Fruit fly (Drosophila melanogaster) whole organism, embryonic: ENCODE data around the gene dbo.
A peak's percentile ranks its signal among the peaks of the same experiment; 100 is the strongest.

Source experiments
- Atf-2 ChIP-seq: fragments of 200-800 bp; sonication (Bioruptor generic); optimal IDR thresholded peaks from 2 replicates; lab custom pipeline; 2016; ENCODE audit warnings: missing biosample characterization, missing genetic modification characterization
- Atf6 ChIP-seq: fragments of 200-800 bp; sonication (Bioruptor generic); IDR thresholded peaks from 2 replicates; pipeline ENCODE4 v1.3.6; 2022; ENCODE audit warnings: missing biosample characterization, missing genetic modification characterization
- CG10321 ChIP-seq: fragments of 200-800 bp; sonication (Bioruptor generic); IDR thresholded peaks from 2 replicates; pipeline ENCODE4 v1.3.6; 2022; ENCODE audit warnings: missing biosample characterization, missing genetic modification characterization
- CG10366 ChIP-seq: fragments of 200-800 bp; sonication (Bioruptor generic); IDR thresholded peaks from 2 replicates; pipeline ENCODE4 v1.3.6; 2022; ENCODE audit warnings: missing biosample characterization, missing genetic modification characterization
- CG12219 ChIP-seq: fragments of 200-800 bp; sonication (Bioruptor generic); optimal IDR thresholded peaks from 3 replicates; lab custom pipeline; 2018; ENCODE audit warnings: missing biosample characterization, mild to moderate bottlenecking, missing genetic modification characterization
- CG12942 ChIP-seq: fragments of 200-800 bp; sonication (Bioruptor generic); optimal IDR thresholded peaks from 3 replicates; lab custom pipeline; 2016; ENCODE audit warnings: missing biosample characterization, missing genetic modification characterization
- CG16815 ChIP-seq: fragments of 200-800 bp; sonication (Bioruptor generic); optimal IDR thresholded peaks from 3 replicates; lab custom pipeline; 2017; ENCODE audit warnings: missing biosample characterization, mild to moderate bottlenecking, missing genetic modification characterization
- CG31388 ChIP-seq: fragments of 200-800 bp; sonication (Bioruptor generic); optimal IDR thresholded peaks from 2 replicates; lab custom pipeline; 2016; ENCODE audit warnings: missing biosample characterization, missing genetic modification characterization
- CG4282 ChIP-seq: fragments of 200-800 bp; sonication (Bioruptor generic); optimal IDR thresholded peaks from 2 replicates; lab custom pipeline; 2016; ENCODE audit warnings: missing biosample characterization, missing genetic modification characterization
- CG4328 ChIP-seq: fragments of 200-800 bp; sonication (Bioruptor generic); optimal IDR thresholded peaks from 3 replicates; lab custom pipeline; 2017; ENCODE audit warnings: missing biosample characterization, missing genetic modification reagents, missing genetic modification characterization
- CG4820 ChIP-seq: fragments of 200-800 bp; sonication (Bioruptor generic); optimal IDR thresholded peaks from 3 replicates; lab custom pipeline; 2016; ENCODE audit warnings: missing biosample characterization, missing genetic modification characterization
- CG4854 ChIP-seq: fragments of 200-800 bp; sonication (Bioruptor generic); optimal IDR thresholded peaks from 2 replicates; lab custom pipeline; 2016; ENCODE audit warnings: missing biosample characterization, missing genetic modification characterization, inconsistent platforms
- CG5245 ChIP-seq: fragments of 200-800 bp; sonication (Bioruptor generic); optimal IDR thresholded peaks from 3 replicates; lab custom pipeline; 2016; ENCODE audit warnings: missing biosample characterization, missing genetic modification characterization
- CG6654 ChIP-seq: fragments of 200-800 bp; sonication (Bioruptor generic); optimal IDR thresholded peaks from 2 replicates; lab custom pipeline; 2017; ENCODE audit warnings: missing biosample characterization, mild to moderate bottlenecking, missing genetic modification characterization
- CG8281 ChIP-seq: fragments of 200-800 bp; sonication (Bioruptor generic); optimal IDR thresholded peaks from 2 replicates; lab custom pipeline; 2018; ENCODE audit warnings: missing biosample characterization, mild to moderate bottlenecking, missing genetic modification characterization, moderate library complexity
- CG8290 ChIP-seq, 3 experiments: fragments of 200-800 bp; sonication (Bioruptor generic); optimal IDR thresholded peaks; 2 replicates each; lab custom pipeline; 2016 to 2019; ENCODE audit warnings: missing biosample characterization in 3 of 3, missing genetic modification characterization in 3 of 3, mild to moderate bottlenecking in 2 of 3, moderate library complexity in 1 of 3
- CoRest ChIP-seq: fragments of 200-800 bp; sonication (Bioruptor generic); optimal IDR thresholded peaks from 3 replicates; lab custom pipeline; 2018; ENCODE audit warnings: missing biosample characterization, mild to moderate bottlenecking, missing genetic modification characterization, moderate library complexity
- D19B ChIP-seq: fragments of 200-800 bp; sonication (Bioruptor generic); optimal IDR thresholded peaks from 2 replicates; lab custom pipeline; 2017; ENCODE audit warnings: missing biosample characterization, mild to moderate bottlenecking, missing genetic modification characterization
- Ets97D ChIP-seq: fragments of 200-800 bp; sonication (Bioruptor generic); optimal IDR thresholded peaks from 3 replicates; lab custom pipeline; 2016; ENCODE audit warnings: missing biosample characterization, missing genetic modification characterization
- HLH54F ChIP-seq: fragments of 200-800 bp; sonication (Bioruptor generic); optimal IDR thresholded peaks from 3 replicates; lab custom pipeline; 2016; ENCODE audit warnings: missing biosample characterization, missing genetic modification characterization
- Jarid2 ChIP-seq: fragments of 200-800 bp; sonication (Bioruptor generic); optimal IDR thresholded peaks from 3 replicates; lab custom pipeline; 2017; ENCODE audit warnings: mild to moderate bottlenecking, missing biosample characterization, missing genetic modification reagents, missing genetic modification characterization
- NFAT ChIP-seq: fragments of 200-800 bp; sonication (Bioruptor generic); IDR thresholded peaks from 2 replicates; pipeline ENCODE4 v1.3.6; 2022; ENCODE audit warnings: missing biosample characterization, missing genetic modification characterization
- Oaz ChIP-seq: fragments of 200-800 bp; sonication (Bioruptor generic); IDR thresholded peaks from 2 replicates; pipeline ENCODE4 v1.3.6; 2022; ENCODE audit warnings: missing biosample characterization, missing genetic modification characterization
- Pdp1 ChIP-seq, 2 experiments: fragments of 200-800 bp; sonication (Bioruptor generic); optimal IDR thresholded peaks; 3 replicates each; lab custom pipeline; 2016; ENCODE audit warnings: missing biosample characterization in 2 of 2, missing genetic modification characterization in 2 of 2, mild to moderate bottlenecking in 1 of 2, moderate library complexity in 1 of 2
- Poxn ChIP-seq: fragments of 200-800 bp; sonication (Bioruptor generic); IDR thresholded peaks from 2 replicates; pipeline ENCODE4 v1.3.6; 2022; ENCODE audit warnings: missing biosample characterization, missing genetic modification characterization
- Rx ChIP-seq: fragments of 200-800 bp; sonication (Bioruptor generic); IDR thresholded peaks from 2 replicates; pipeline ENCODE4 v1.3.6; 2022; ENCODE audit warnings: missing biosample characterization, missing genetic modification characterization
- Ssrp ChIP-seq: fragments of 200-800 bp; sonication (Bioruptor generic); optimal IDR thresholded peaks from 2 replicates; lab custom pipeline; 2018; ENCODE audit warnings: missing biosample characterization, mild to moderate bottlenecking, missing genetic modification characterization, moderate library complexity
- Stat92E ChIP-seq, 3 experiments: fragments of >200 bp in 2 of 3; fragments of 200-800 bp in 1 of 3; sonication (Bioruptor generic) in 1 of 3; optimal IDR thresholded peaks; 2 replicates each; lab custom pipeline; 2017 to 2019; ENCODE audit warnings: missing biosample characterization in 3 of 3, missing genetic modification characterization in 3 of 3, mild to moderate bottlenecking in 1 of 3, moderate library complexity in 1 of 3
- Tbp ChIP-seq: fragments of >200 bp; optimal IDR thresholded peaks from 2 replicates; lab custom pipeline; 2018; ENCODE audit warnings: missing biosample characterization, missing genetic modification characterization
- bab2 ChIP-seq: fragments of 200-800 bp; sonication (Bioruptor generic); optimal IDR thresholded peaks from 2 replicates; lab custom pipeline; 2016; ENCODE audit warnings: missing biosample characterization, missing genetic modification characterization
- btn ChIP-seq: fragments of 200-800 bp; sonication (Bioruptor generic); optimal IDR thresholded peaks from 2 replicates; lab custom pipeline; 2016; ENCODE audit warnings: missing biosample characterization, missing genetic modification characterization
- chn ChIP-seq: fragments of 200-800 bp; sonication (Bioruptor generic); optimal IDR thresholded peaks from 2 replicates; lab custom pipeline; 2016; ENCODE audit warnings: missing biosample characterization, missing genetic modification characterization
- disco-r ChIP-seq: fragments of 200-800 bp; sonication (Bioruptor generic); optimal IDR thresholded peaks from 2 replicates; lab custom pipeline; 2016; ENCODE audit warnings: missing biosample characterization, missing genetic modification characterization
- fd64A ChIP-seq: fragments of 200-800 bp; sonication (Bioruptor generic); optimal IDR thresholded peaks from 3 replicates; lab custom pipeline; 2018; ENCODE audit warnings: missing biosample characterization, mild to moderate bottlenecking, missing genetic modification characterization
- ftz-f1 ChIP-seq: fragments of 200-800 bp; sonication (Bioruptor generic); optimal IDR thresholded peaks from 2 replicates; lab custom pipeline; 2016; ENCODE audit warnings: missing biosample characterization, missing genetic modification characterization
- gcm ChIP-seq: fragments of 200-800 bp; sonication (Bioruptor generic); optimal IDR thresholded peaks from 2 replicates; lab custom pipeline; 2019; ENCODE audit warnings: missing biosample characterization, mild to moderate bottlenecking, missing genetic modification characterization, moderate library complexity
- hb ChIP-seq: fragments of 200-800 bp; sonication (Bioruptor generic); IDR thresholded peaks from 3 replicates; pipeline ENCODE4 v1.3.6; 2022; ENCODE audit warnings: missing biosample characterization, missing genetic modification characterization; ENCODE audit not compliant: partially characterized antibody
- hkb ChIP-seq, 2 experiments: fragments of 200-800 bp in 1 of 2; fragments of >200 bp in 1 of 2; sonication (Bioruptor generic) in 1 of 2; IDR thresholded peaks in 1 of 2; optimal IDR thresholded peaks in 1 of 2; 2 replicates each; pipeline versions ENCODE4 v1.3.6 to Lab custom; 2017 to 2022; ENCODE audit warnings: missing biosample characterization in 1 of 2, missing genetic modification characterization in 1 of 2
- kah ChIP-seq: fragments of 200-800 bp; sonication (Bioruptor generic); optimal IDR thresholded peaks from 2 replicates; lab custom pipeline; 2018; ENCODE audit warnings: missing biosample characterization, mild to moderate bottlenecking, missing genetic modification characterization
- lbe ChIP-seq: fragments of 200-800 bp; sonication (Bioruptor generic); optimal IDR thresholded peaks from 2 replicates; lab custom pipeline; 2016; ENCODE audit warnings: missing biosample characterization, mild to moderate bottlenecking, missing genetic modification characterization
- lov ChIP-seq, 2 experiments: fragments of 200-800 bp in 1 of 2; fragments of >200 bp in 1 of 2; sonication (Bioruptor generic) in 1 of 2; IDR thresholded peaks in 1 of 2; optimal IDR thresholded peaks in 1 of 2; 2 replicates in 1 of 2; 3 replicates in 1 of 2; pipeline versions ENCODE4 v1.3.6 to Lab custom; 2017 to 2022; ENCODE audit warnings: missing biosample characterization in 1 of 2, missing genetic modification characterization in 1 of 2
- pho ChIP-seq: fragments of 200-800 bp; sonication (Bioruptor generic); optimal IDR thresholded peaks from 2 replicates; lab custom pipeline; 2016; ENCODE audit warnings: missing biosample characterization, missing genetic modification characterization
- pros ChIP-seq: fragments of 200-800 bp; sonication (Bioruptor generic); optimal IDR thresholded peaks from 3 replicates; lab custom pipeline; 2019; ENCODE audit warnings: missing biosample characterization, mild to moderate bottlenecking, missing genetic modification characterization, moderate library complexity
- sc ChIP-seq, 3 experiments: fragments of >200 bp in 2 of 3; fragments of 200-800 bp in 1 of 3; sonication (Bioruptor generic) in 1 of 3; optimal IDR thresholded peaks; 2 replicates in 2 of 3; 3 replicates in 1 of 3; lab custom pipeline; 2017; ENCODE audit warnings: mild to moderate bottlenecking in 1 of 3, missing biosample characterization in 1 of 3, missing genetic modification characterization in 1 of 3, missing genetic modification reagents in 1 of 3
- slp2 ChIP-seq: fragments of 200-800 bp; sonication (Bioruptor generic); optimal IDR thresholded peaks from 2 replicates; lab custom pipeline; 2016; ENCODE audit warnings: missing biosample characterization, missing genetic modification characterization
- so ChIP-seq: fragments of 200-800 bp; sonication (Bioruptor generic); IDR thresholded peaks from 3 replicates; pipeline ENCODE4 v1.3.6; 2022; ENCODE audit warnings: missing biosample characterization, missing genetic modification characterization
- tio ChIP-seq: fragments of 200-800 bp; sonication (Bioruptor generic); optimal IDR thresholded peaks from 2 replicates; lab custom pipeline; 2017; ENCODE audit warnings: missing biosample characterization, missing genetic modification characterization, inconsistent platforms
- yki ChIP-seq: fragments of >200 bp; optimal IDR thresholded peaks from 3 replicates; lab custom pipeline; 2018

Gene dbo

dm6 chr3L:15825493-15826209 is 1.0 kb upstream of the dbo start (continued):
- no peak for TF ChIP-seq CG8290 (GFP tag; optimal IDR thresholded peaks at IDR 0.05; lab: Kevin White, UChicago)
- no peak for TF ChIP-seq CG8290 (tag; optimal IDR thresholded peaks at IDR 0.05; lab: Kevin White, UChicago)
- no peak for TF ChIP-seq Ssrp (tag; lab: Kevin White, UChicago)
- TF ChIP-seq pros (GFP tag; lab: Kevin White, UChicago) = no peak
- no peak for TF ChIP-seq CG4328 (GFP tag; lab: Kevin White, UChicago)
- no peak for TF ChIP-seq CG5245 (GFP tag; lab: Kevin White, UChicago)
- TF ChIP-seq tio (GFP tag; lab: Kevin White, UChicago) = no peak
- no peak for TF ChIP-seq disco-r
- peak; percentile 48; the same call in 1 of the 3 replicates for TF ChIP-seq so (GFP tag; lab: Robert Waterston, UW)
- TF ChIP-seq bab2 = no peak
- no peak for TF ChIP-seq CG4820 (GFP tag; lab: Kevin White, UChicago)
- TF ChIP-seq CoRest (tag; lab: Kevin White, UChicago) = no peak
- no peak for TF ChIP-seq Oaz (GFP tag; lab: Robert Waterston, UW)
- no peak for TF ChIP-seq lov (optimal IDR thresholded peaks at IDR 0.05; lab: Kevin White, UChicago)
- TF ChIP-seq lov (GFP tag; IDR thresholded peaks at IDR 0.05; lab: Robert Waterston, UW) = no peak
- TF ChIP-seq HLH54F = no peak
- no peak for TF ChIP-seq Atf6
- no peak for TF ChIP-seq kah
- TF ChIP-seq CG31388 (GFP tag; lab: Kevin White, UChicago) = no peak
- no peak for TF ChIP-seq CG8281 (tag; lab: Kevin White, UChicago)
- no peak for TF ChIP-seq CG6654 (GFP tag; lab: Kevin White, UChicago)
- TF ChIP-seq yki (lab: Kevin White, UChicago) = no peak
- no peak for TF ChIP-seq pho (GFP tag; lab: Kevin White, UChicago)
- TF ChIP-seq sc (optimal IDR thresholded peaks at IDR 0.05; lab: Kevin White, UChicago) = no peak
- TF ChIP-seq sc (GFP tag; optimal IDR thresholded peaks at IDR 0.05; lab: Kevin White, UChicago) = no peak
- peak in 1 of 2 experiments; percentile 81 for TF ChIP-seq Pdp1 (GFP tag; optimal IDR thresholded peaks at IDR 0.05; lab: Kevin White, UChicago)
- TF ChIP-seq hb (GFP tag; lab: Robert Waterston, UW) = no peak
- TF ChIP-seq ftz-f1 = peak; percentile 43
- TF ChIP-seq slp2 = no peak
- TF ChIP-seq Atf-2 (GFP tag; lab: Kevin White, UChicago) = no peak
- TF ChIP-seq Tbp (GFP tag; lab: Kevin White, UChicago) = no peak
- peak; percentile 38 for TF ChIP-seq gcm (GFP tag; lab: Kevin White, UChicago)
- no peak for TF ChIP-seq Jarid2
- no peak for TF ChIP-seq Rx (GFP tag; lab: Robert Waterston, UW)
- no peak for TF ChIP-seq CG12942 (GFP tag; lab: Kevin White, UChicago)
- no peak for TF ChIP-seq Poxn (GFP tag; lab: Robert Waterston, UW)
- TF ChIP-seq fd64A (GFP tag; lab: Kevin White, UChicago) = no peak
- TF ChIP-seq hkb (optimal IDR thresholded peaks at IDR 0.05; lab: Kevin White, UChicago) = no peak
- peak; percentile 57; the same call in 1 of the 2 replicates for TF ChIP-seq hkb (GFP tag; IDR thresholded peaks at IDR 0.05; lab: Robert Waterston, UW)
- TF ChIP-seq CG10321 (GFP tag; lab: Robert Waterston, UW) = no peak
- TF ChIP-seq Ets97D = no peak
- no peak for TF ChIP-seq Stat92E (GFP tag; optimal IDR thresholded peaks at IDR 0.05; lab: Kevin White, UChicago)
- TF ChIP-seq CG16815 (GFP tag; lab: Kevin White, UChicago) = no peak
- peak; percentile 73 for TF ChIP-seq lbe
- no peak for TF ChIP-seq chn (GFP tag; lab: Kevin White, UChicago)
- no peak for TF ChIP-seq btn
- no peak for TF ChIP-seq CG4282
- TF ChIP-seq D19B (GFP tag; lab: Kevin White, UChicago) = no peak
- TF ChIP-seq CG12219 (GFP tag; lab: Kevin White, UChicago) = no peak
- no peak for TF ChIP-seq NFAT (GFP tag; lab: Robert Waterston, UW)
- TF ChIP-seq CG10366 = no peak
- TF ChIP-seq CG4854 (GFP tag; lab: Kevin White, UChicago) = no peak
